Fruit fly (Drosophila melanogaster): ENCODE results near the gene P5cr.

The P5cr gene

dm6 chr3R:19067876-19068406 is 39.2 kb downstream of the P5cr start (continued):
- TF ChIP-seq CG7963 (GFP tag; IDR thresholded peaks at IDR 0.05; ENCODE audit: partially characterized antibody) (no peak), bowl (GFP tag; IDR thresholded peaks at IDR 0.05) (no peak), CG17328 (GFP tag; IDR thresholded peaks at IDR 0.05) (0 out of 2 replicates have a peak, but pooled peaks have one; percentile 9), CG15011 (GFP tag; optimal IDR thresholded peaks at IDR 0.05) (no peak), B-H1 (GFP tag; IDR thresholded peaks at IDR 0.05) (no peak), CG4854 (GFP tag; optimal IDR thresholded peaks at IDR 0.05) (no peak), hkb (optimal IDR thresholded peaks at IDR 0.05) (no peak), hkb (GFP tag; IDR thresholded peaks at IDR 0.05) (peak; percentile 26; the same call in 1 of the 2 replicates), Fer1 (GFP tag; optimal IDR thresholded peaks at IDR 0.05) (peak; percentile 29), Sox102F (GFP tag; optimal IDR thresholded peaks at IDR 0.05) (no peak), CG3407 (GFP tag; optimal IDR thresholded peaks at IDR 0.05) (peak; percentile 27), MTF-1 (GFP tag; optimal IDR thresholded peaks at IDR 0.05; ENCODE audit: borderline replicate concordance) (peak; percentile 2), CG2678 (tag; optimal IDR thresholded peaks at IDR 0.05) (peak; percentile 12), sens (GFP tag) (peak; percentile 81), Scr (GFP tag; IDR thresholded peaks at IDR 0.05; ENCODE audit: partially characterized antibody) (no peak), CG1024 (GFP tag; IDR thresholded peaks at IDR 0.05) (no peak), tin (GFP tag; optimal IDR thresholded peaks at IDR 0.05) (no peak), sug (tag; optimal IDR thresholded peaks at IDR 0.05) (peak; percentile 57), ci (GFP tag; IDR thresholded peaks at IDR 0.05) (0 out of 3 replicates have a peak, but pooled peaks have one; percentile 50), gem (tag; optimal IDR thresholded peaks at IDR 0.05) (no peak), CG4328 (GFP tag; optimal IDR thresholded peaks at IDR 0.05) (no peak)

dm6 chr3R:19069740-19070139 is 41.0 kb downstream of the P5cr start:
- TF ChIP-seq otp (GFP tag; IDR thresholded peaks at IDR 0.05) (no peak), Drgx (GFP tag; IDR thresholded peaks at IDR 0.05) (peak; percentile 26; the same call in 1 of the 2 replicates), mirr (GFP tag; optimal IDR thresholded peaks at IDR 0.05) (no peak), CG3065 (GFP tag; optimal IDR thresholded peaks at IDR 0.05) (no peak), CG16779 (GFP tag; IDR thresholded peaks at IDR 0.05) (no peak), lbe (GFP tag; optimal IDR thresholded peaks at IDR 0.05) (no peak), jing (GFP tag; optimal IDR thresholded peaks at IDR 0.05) (no peak), grn (GFP tag; optimal IDR thresholded peaks at IDR 0.05) (no peak), CG31224 (GFP tag; IDR thresholded peaks at IDR 0.05) (no peak), tin (GFP tag; optimal IDR thresholded peaks at IDR 0.05) (no peak), da (GFP tag; optimal IDR thresholded peaks at IDR 0.05) (no peak), CG3726 (GFP tag; IDR thresholded peaks at IDR 0.05) (no peak), Nf-YA (GFP tag; IDR thresholded peaks at IDR 0.05) (no peak), D19A (tag; optimal IDR thresholded peaks at IDR 0.05) (peak; percentile 34), nerfin-2 (GFP tag; IDR thresholded peaks at IDR 0.05; ENCODE audit: partially characterized antibody) (no peak), bsh (GFP tag; optimal IDR thresholded peaks at IDR 0.05) (peak in 1 of 2 experiments; percentile 34), Rx (GFP tag; IDR thresholded peaks at IDR 0.05) (no peak)

- TF ChIP-seq HLHmδ (GFP tag; optimal IDR thresholded peaks at IDR 0.05) (no peak), bsh (GFP tag; optimal IDR thresholded peaks at IDR 0.05) (peak in 1 of 2 experiments; percentile 63), CG34224 (GFP tag; IDR thresholded peaks at IDR 0.05; ENCODE audit: partially characterized antibody) (no peak), her (GFP tag; optimal IDR thresholded peaks at IDR 0.05) (no peak), chinmo (GFP tag; IDR thresholded peaks at IDR 0.05; ENCODE audit: partially characterized antibody) (0 out of 4 replicates have a peak, but pooled peaks have one; percentile 16), crol (GFP tag; IDR thresholded peaks at IDR 0.05) (peak; percentile 50), CG2678 (tag; optimal IDR thresholded peaks at IDR 0.05) (peak; percentile 26), CG14710 (tag; optimal IDR thresholded peaks at IDR 0.05) (peak; percentile 6), CG7556 (GFP tag; optimal IDR thresholded peaks at IDR 0.05) (peak; percentile 17), lola (GFP tag; optimal IDR thresholded peaks at IDR 0.05) (peak in 1 of 3 experiments; percentile 36), CG16863 (GFP tag; optimal IDR thresholded peaks at IDR 0.05) (no peak), pum (GFP tag; optimal IDR thresholded peaks at IDR 0.05) (no peak), stc (GFP tag; IDR thresholded peaks at IDR 0.05) (no peak)
These were observed 41.7 kb downstream of the P5cr start for dm6 chr3R:19070222-19070949.
